Worm (Caenorhabditis elegans) whole organism, mixed stage, embryonic: ENCODE results near the gene ZK971.1.
A peak's percentile ranks its signal among the peaks of the same experiment; 100 is the strongest.

Source experiments
- M03D4.4 ChIP-seq: sonication (generic microtip); optimal IDR thresholded peaks from 2 replicates; lab custom pipeline; 2017; ENCODE audit warnings: mild to moderate bottlenecking, missing genetic modification characterization, missing compliant biosample characterization
- blmp-1 ChIP-seq: fragments of 150-350 bp; optimal IDR thresholded peaks from 2 replicates; lab custom pipeline; 2014; ENCODE audit warnings: missing biosample characterization, missing genetic modification characterization
- ceh-39 ChIP-seq: fragments of 150-350 bp; optimal IDR thresholded peaks from 2 replicates; lab custom pipeline; 2014; ENCODE audit warnings: missing biosample characterization, missing genetic modification characterization
- ceh-43 ChIP-seq: fragments of 200-800 bp; sonication (Bioruptor generic); optimal IDR thresholded peaks from 2 replicates; lab custom pipeline; 2018; ENCODE audit warnings: mild to moderate bottlenecking, missing genetic modification characterization, moderate library complexity, missing compliant biosample characterization
- ces-1 ChIP-seq: fragments of 150-350 bp; optimal IDR thresholded peaks from 2 replicates; lab custom pipeline; 2014; ENCODE audit warnings: missing biosample characterization, missing genetic modification reagents, missing genetic modification characterization
- cnd-1 ChIP-seq: fragments of 200-800 bp; sonication (Bioruptor generic); optimal IDR thresholded peaks from 2 replicates; lab custom pipeline; 2018; ENCODE audit warnings: mild to moderate bottlenecking, missing genetic modification characterization, missing compliant biosample characterization
- elt-1 ChIP-seq: sonication (generic microtip); optimal IDR thresholded peaks from 2 replicates; lab custom pipeline; 2017; ENCODE audit warnings: missing genetic modification characterization, mild to moderate bottlenecking, missing compliant biosample characterization, antibody characterized with exemption, moderate library complexity, borderline replicate concordance; ENCODE audit not compliant: insufficient read depth
- elt-3 ChIP-seq: fragments of 150-350 bp; optimal IDR thresholded peaks from 2 replicates; lab custom pipeline; 2014; ENCODE audit warnings: missing biosample characterization, missing genetic modification characterization
- flh-1 ChIP-seq: fragments of 200-800 bp; sonication (Bioruptor generic); optimal IDR thresholded peaks from 2 replicates; lab custom pipeline; 2018; ENCODE audit warnings: mild to moderate bottlenecking, missing genetic modification characterization, moderate library complexity, missing compliant biosample characterization
- ham-2 ChIP-seq: fragments of 200-800 bp; sonication (Bioruptor generic); optimal IDR thresholded peaks from 2 replicates; lab custom pipeline; 2018; ENCODE audit warnings: mild to moderate bottlenecking, missing genetic modification characterization, missing compliant biosample characterization
- hlh-1 ChIP-seq: fragments of 150-350 bp; optimal IDR thresholded peaks from 2 replicates; lab custom pipeline; 2014; ENCODE audit warnings: missing biosample characterization, missing genetic modification reagents, missing genetic modification characterization
- lin-13 ChIP-seq: fragments of 150-350 bp; optimal IDR thresholded peaks from 2 replicates; lab custom pipeline; 2014; ENCODE audit warnings: missing biosample characterization, missing genetic modification characterization
- lin-32 ChIP-seq: fragments of 200-800 bp; sonication (Bioruptor generic); optimal IDR thresholded peaks from 2 replicates; lab custom pipeline; 2018; ENCODE audit warnings: mild to moderate bottlenecking, missing genetic modification characterization, missing compliant biosample characterization
- lsy-2 ChIP-seq: fragments of 150-350 bp; optimal IDR thresholded peaks from 2 replicates; lab custom pipeline; 2014; ENCODE audit warnings: missing biosample characterization, missing genetic modification characterization
- mab-5 ChIP-seq: fragments of 150-350 bp; optimal IDR thresholded peaks from 2 replicates; lab custom pipeline; 2014; ENCODE audit warnings: missing biosample characterization, missing genetic modification characterization
- mep-1 ChIP-seq: fragments of 150-350 bp; optimal IDR thresholded peaks from 2 replicates; lab custom pipeline; 2017; ENCODE audit warnings: missing biosample characterization, missing genetic modification reagents, missing genetic modification characterization, inconsistent platforms
- mls-2 ChIP-seq: sonication (generic microtip); optimal IDR thresholded peaks from 2 replicates; lab custom pipeline; 2016; ENCODE audit warnings: mild to moderate bottlenecking, missing genetic modification characterization, moderate library complexity, missing compliant biosample characterization
- nhr-12 ChIP-seq: fragments of 150-350 bp; optimal IDR thresholded peaks from 2 replicates; lab custom pipeline; 2014; ENCODE audit warnings: missing biosample characterization, missing genetic modification characterization
- nhr-2 ChIP-seq: fragments of 150-350 bp; optimal IDR thresholded peaks from 2 replicates; lab custom pipeline; 2014; ENCODE audit warnings: missing biosample characterization, missing genetic modification characterization
- nhr-76 ChIP-seq: sonication (generic microtip); optimal IDR thresholded peaks from 2 replicates; lab custom pipeline; 2017; ENCODE audit warnings: missing biosample characterization, missing genetic modification characterization
- pha-4 ChIP-seq: fragments of 150-350 bp; optimal IDR thresholded peaks from 2 replicates; lab custom pipeline; 2018; ENCODE audit warnings: missing biosample characterization, missing genetic modification reagents, missing genetic modification characterization
- sem-2 ChIP-seq: fragments of 200-800 bp; sonication (Bioruptor generic); optimal IDR thresholded peaks from 2 replicates; lab custom pipeline; 2018; ENCODE audit warnings: mild to moderate bottlenecking, missing genetic modification characterization, missing compliant biosample characterization
- snpc-4 ChIP-seq: fragments of 150-350 bp; optimal IDR thresholded peaks from 2 replicates; lab custom pipeline; 2014; ENCODE audit warnings: missing biosample characterization, missing genetic modification characterization
- sptf-1 ChIP-seq: sonication (generic microtip); optimal IDR thresholded peaks from 2 replicates; lab custom pipeline; 2017; ENCODE audit warnings: mild to moderate bottlenecking, missing genetic modification characterization, moderate library complexity, missing compliant biosample characterization
- unc-120 ChIP-seq: sonication (generic microtip); optimal IDR thresholded peaks from 2 replicates; lab custom pipeline; 2017; ENCODE audit warnings: missing genetic modification characterization, missing compliant biosample characterization; ENCODE audit not compliant: poor library complexity, severe bottlenecking
- unc-39 ChIP-seq: fragments of 150-350 bp; optimal IDR thresholded peaks from 2 replicates; lab custom pipeline; 2014; ENCODE audit warnings: missing biosample characterization, missing genetic modification characterization
- unc-62 ChIP-seq: fragments of 150-350 bp; optimal IDR thresholded peaks from 2 replicates; lab custom pipeline; 2014; ENCODE audit warnings: missing biosample characterization, missing genetic modification reagents, missing genetic modification characterization
- zip-8 ChIP-seq: fragments of 150-350 bp; optimal IDR thresholded peaks from 2 replicates; lab custom pipeline; 2014; ENCODE audit warnings: missing biosample characterization, missing genetic modification characterization
- ztf-11 ChIP-seq: fragments of 150-350 bp; optimal IDR thresholded peaks from 2 replicates; lab custom pipeline; 2014; ENCODE audit warnings: missing biosample characterization, missing genetic modification characterization

Gene ZK971.1

ce11 chrII:10279561-10279960, at the start of gene ZK971.1:
Gene ZK971.1 (minus strand): TSS chrII:10279661.
- TF ChIP-seq elt-1 (no peak), nhr-12 (tag; lab: Kevin White, UChicago) (no peak), ces-1 (GFP tag; lab: Kevin White, UChicago) (peak; percentile 29)
- TF ChIP-seq, all 35 proteins: peak for 1

ce11 chrII:10325615-10326232, 46.3 kb upstream of the ZK971.1 start, which contains the start of gene appg-1:
Gene appg-1 (plus strand): TSS chrII:10326041.
- TF ChIP-seq elt-3 (tag; lab: Kevin White, UChicago) (no peak), unc-39 (tag; lab: Kevin White, UChicago) (no peak), nhr-76 (tag; lab: Kevin White, UChicago) (no peak), nhr-12 (tag; lab: Kevin White, UChicago) (no peak), lin-32 (no peak), mep-1 (tag; lab: Kevin White, UChicago) (no peak), mab-5 (no peak), cnd-1 (tag; lab: Kevin White, UChicago) (no peak), unc-62 (GFP tag; lab: Kevin White, UChicago) (no peak), flh-1 (no peak), unc-120 (tag; lab: Kevin White, UChicago) (no peak), pha-4 (no peak), lin-13 (tag; lab: Kevin White, UChicago) (no peak), ces-1 (GFP tag; lab: Kevin White, UChicago) (no peak), sem-2 (no peak), M03D4.4 (tag; lab: Kevin White, UChicago) (no peak), sptf-1 (no peak), blmp-1 (tag; lab: Kevin White, UChicago) (no peak), snpc-4 (no peak), ztf-11 (tag; lab: Kevin White, UChicago) (no peak)
- TF ChIP-seq, all 35 proteins: peak for 0

ce11 chrII:10321410-10321809, 41.9 kb upstream of the ZK971.1 start, which contains the start of gene idpp-4:
Gene idpp-4 (plus strand): TSS chrII:10321460.
- no peak for TF ChIP-seq nhr-2
- no peak for TF ChIP-seq snpc-4
- TF ChIP-seq mep-1 (tag; lab: Kevin White, UChicago), result no peak
- no peak for TF ChIP-seq nhr-12 (tag; lab: Kevin White, UChicago)
- TF ChIP-seq cnd-1 (tag; lab: Kevin White, UChicago), result no peak
- TF ChIP-seq mls-2 (tag; lab: Kevin White, UChicago), result no peak
- TF ChIP-seq unc-120 (tag; lab: Kevin White, UChicago), result no peak
- TF ChIP-seq ham-2 (GFP tag; lab: Kevin White, UChicago), result no peak
- TF ChIP-seq nhr-76 (tag; lab: Kevin White, UChicago), result no peak
- TF ChIP-seq, all 35 proteins: peak for 0

- no peak for TF ChIP-seq ceh-39 (tag; lab: Kevin White, UChicago)
- TF ChIP-seq ham-2 (GFP tag; lab: Kevin White, UChicago), result no peak
- TF ChIP-seq, all 35 proteins: peak for 0
These were observed 37.5 kb upstream of the ZK971.1 start, which contains the start of gene M02G9.4 for ce11 chrII:10317007-10317406. Gene M02G9.4 (plus strand): TSS chrII:10317307.

DNA sequence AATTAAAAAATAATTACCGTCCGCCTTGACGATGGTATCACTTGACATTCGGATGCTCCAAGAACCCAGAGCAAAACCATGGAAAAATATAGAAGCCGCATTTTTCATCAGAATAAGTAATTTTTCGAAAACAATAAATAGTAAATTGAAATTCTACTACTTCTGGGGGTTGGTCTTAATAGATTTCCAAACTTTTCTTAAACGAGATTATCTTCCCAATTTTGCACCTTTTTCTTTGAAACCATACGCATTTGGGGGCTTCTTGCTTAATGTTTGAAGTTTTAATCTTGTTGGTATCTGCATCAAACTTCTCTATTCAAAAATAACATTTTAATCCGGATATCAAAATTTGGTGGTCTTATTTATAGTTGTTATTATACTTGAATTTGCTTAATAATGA, 36.7 kb upstream of the ZK971.1 start, which contains the start of gene gcy-5:
Gene gcy-5, minus strand, starts transcription at position 101 of the 400 bp plus-strand sequence.
- TF ChIP-seq elt-3 (tag; lab: Kevin White, UChicago), result no peak
- no peak for TF ChIP-seq unc-120 (tag; lab: Kevin White, UChicago)
- no peak for TF ChIP-seq mls-2 (tag; lab: Kevin White, UChicago)
- TF ChIP-seq ceh-43 (GFP tag; lab: Kevin White, UChicago), result no peak
- no peak for TF ChIP-seq nhr-12 (tag; lab: Kevin White, UChicago)
- TF ChIP-seq ham-2 (GFP tag; lab: Kevin White, UChicago), result no peak
- no peak for TF ChIP-seq lsy-2 (tag; lab: Kevin White, UChicago)
- no peak for TF ChIP-seq M03D4.4 (tag; lab: Kevin White, UChicago)
- TF ChIP-seq hlh-1 (tag; lab: Kevin White, UChicago), result no peak
- TF ChIP-seq flh-1, result no peak
- no peak for TF ChIP-seq sem-2
- TF ChIP-seq blmp-1 (tag; lab: Kevin White, UChicago), result no peak
- no peak for TF ChIP-seq unc-62 (GFP tag; lab: Kevin White, UChicago)
- TF ChIP-seq zip-8 (tag; lab: Kevin White, UChicago), result no peak
- TF ChIP-seq mep-1 (tag; lab: Kevin White, UChicago), result no peak
